Fruit fly (Drosophila melanogaster) whole organism, prepupa: ENCODE measurements around the gene pyd.

Experiments
- CG11294 ChIP-seq: fragments of 200-800 bp; sonication (Bioruptor generic); IDR thresholded peaks from 2 replicates; pipeline ENCODE4 v1.3.6; 2022; ENCODE audit warnings: missing biosample characterization, missing genetic modification characterization
- CG15336 ChIP-seq: fragments of 200-800 bp; sonication (Bioruptor generic); IDR thresholded peaks from 2 replicates; pipeline ENCODE4 v1.3.6; 2022; ENCODE audit warnings: missing biosample characterization, missing genetic modification characterization
- CG1621 ChIP-seq: fragments of 200-800 bp; sonication (Bioruptor generic); optimal IDR thresholded peaks from 3 replicates; lab custom pipeline; 2018; ENCODE audit warnings: missing biosample characterization, mild to moderate bottlenecking, missing genetic modification characterization
- CG34406 ChIP-seq: fragments of 200-800 bp; sonication (Bioruptor generic); optimal IDR thresholded peaks from 3 replicates; lab custom pipeline; 2016; ENCODE audit warnings: missing biosample characterization, missing genetic modification characterization
- CG4318 ChIP-seq: fragments of 200-800 bp; sonication (Bioruptor generic); optimal IDR thresholded peaks from 3 replicates; lab custom pipeline; 2017; ENCODE audit warnings: missing biosample characterization, mild to moderate bottlenecking, missing genetic modification characterization
- CG6854 ChIP-seq: fragments of 200-800 bp; sonication (Bioruptor generic); optimal IDR thresholded peaks from 2 replicates; lab custom pipeline; 2017; ENCODE audit warnings: missing biosample characterization, mild to moderate bottlenecking, missing genetic modification characterization
- Ets96B ChIP-seq: fragments of 200-800 bp; optimal IDR thresholded peaks from 2 replicates; lab custom pipeline; 2019; ENCODE audit warnings: missing biosample characterization, mild to moderate bottlenecking, missing genetic modification characterization, moderate library complexity
- Hr39 ChIP-seq: fragments of 200-800 bp; sonication (Bioruptor generic); optimal IDR thresholded peaks from 2 replicates; lab custom pipeline; 2016; ENCODE audit warnings: missing biosample characterization, missing genetic modification characterization
- Sox15 ChIP-seq: fragments of 200-800 bp; sonication (Bioruptor generic); optimal IDR thresholded peaks from 3 replicates; lab custom pipeline; 2016; ENCODE audit warnings: missing biosample characterization, missing genetic modification characterization
- pdm3 ChIP-seq: fragments of 200-800 bp; sonication (Bioruptor generic); optimal IDR thresholded peaks from 3 replicates; lab custom pipeline; 2016; ENCODE audit warnings: missing biosample characterization, missing genetic modification characterization

DNA sequence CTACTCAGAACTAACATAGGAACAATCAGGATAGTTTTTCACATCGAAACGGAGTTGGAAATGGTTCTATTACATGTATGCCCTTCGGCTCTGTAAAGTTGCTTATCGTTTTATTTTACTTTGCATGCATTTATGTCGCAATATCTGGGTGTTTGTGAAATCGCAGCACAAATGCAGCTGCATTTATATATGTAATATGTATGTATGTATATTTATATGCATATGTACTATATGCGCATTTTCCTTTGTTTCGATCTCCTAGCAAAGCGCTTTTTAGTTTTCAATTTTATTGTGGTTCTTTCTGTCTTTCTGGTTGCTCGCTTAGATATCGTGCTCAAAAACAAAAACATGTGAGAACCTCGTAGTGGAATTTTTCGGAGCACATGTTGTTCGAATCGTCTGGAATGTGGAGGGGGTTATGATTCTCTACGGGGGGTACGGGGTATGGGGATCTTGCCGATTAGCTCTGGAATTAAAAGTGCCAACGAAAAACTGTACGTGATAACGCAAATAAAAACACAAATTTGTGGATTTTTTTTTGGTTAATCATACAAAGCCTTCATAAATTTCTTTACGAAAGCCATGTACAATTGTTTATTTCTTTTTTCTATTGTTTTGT lies 117.6 kb downstream of the pyd start:
- TF ChIP-seq CG1621 (tag; lab: Kevin White, UChicago), result no peak
- TF ChIP-seq CG15336 (GFP tag; lab: Robert Waterston, UW), result no peak
- TF ChIP-seq pdm3 (GFP tag; lab: Kevin White, UChicago), result no peak
- no peak for TF ChIP-seq Ets96B (tag; lab: Kevin White, UChicago)
- TF ChIP-seq Hr39 (GFP tag; lab: Kevin White, UChicago), result no peak
- no peak for TF ChIP-seq CG34406
- TF ChIP-seq CG6854 (GFP tag; lab: Kevin White, UChicago), result no peak
- no peak for TF ChIP-seq CG4318 (GFP tag; lab: Kevin White, UChicago)
- TF ChIP-seq Sox15 (GFP tag; lab: Kevin White, UChicago), result no peak
- no peak for TF ChIP-seq CG11294 (GFP tag; lab: Robert Waterston, UW)
